Worm (Caenorhabditis elegans) whole organism, late embryonic: ENCODE data around the gene nep-21.

Experiments used
- ceh-9 ChIP-seq: sonication (generic microtip); optimal IDR thresholded peaks from 2 replicates; lab custom pipeline; 2016; ENCODE audit warnings: mild to moderate bottlenecking, missing genetic modification characterization, inconsistent platforms, missing compliant biosample characterization
- fkh-10 ChIP-seq: fragments of 150-350 bp; optimal IDR thresholded peaks from 2 replicates; lab custom pipeline; 2014; ENCODE audit warnings: missing biosample characterization, missing genetic modification reagents, missing genetic modification characterization
- pat-9 ChIP-seq: fragments of 200-800 bp; sonication (Bioruptor generic); optimal IDR thresholded peaks from 2 replicates; lab custom pipeline; 2018; ENCODE audit warnings: mild to moderate bottlenecking, missing genetic modification characterization, moderate library complexity, missing compliant biosample characterization
- tbx-7 ChIP-seq: sonication (generic microtip); optimal IDR thresholded peaks from 2 replicates; lab custom pipeline; 2016; ENCODE audit warnings: missing genotype, missing genetic modification characterization, missing compliant biosample characterization

DNA sequence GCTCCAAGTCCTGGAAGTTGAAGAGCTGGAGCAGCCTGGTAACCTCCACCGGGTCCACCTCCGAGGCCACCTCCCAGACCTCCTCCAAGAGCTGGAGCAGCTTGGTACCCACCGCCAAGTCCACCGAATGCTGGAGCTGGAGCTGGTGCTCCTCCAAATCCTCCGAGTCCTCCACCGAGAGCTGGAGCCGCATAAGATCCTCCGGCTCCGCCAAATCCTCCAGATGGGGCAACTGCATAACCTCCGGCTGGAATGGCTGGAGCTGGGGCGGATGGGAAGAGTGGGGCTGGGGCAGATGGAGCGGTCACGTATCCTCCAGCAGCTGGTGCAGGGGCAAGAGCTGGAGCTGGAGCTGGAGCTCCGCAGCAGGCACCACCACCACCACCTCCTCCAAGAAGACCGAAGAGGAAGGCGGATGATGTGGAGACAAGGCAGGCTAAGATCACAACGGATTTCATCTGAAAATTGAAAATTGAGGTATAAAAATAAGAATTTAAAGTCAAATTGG lies 14.5 kb upstream of the nep-21 start, which contains the start of gene K02E11.10:
- TF ChIP-seq pat-9 (tag; lab: Kevin White, UChicago) = no peak
- no peak for TF ChIP-seq fkh-10 (GFP tag; lab: Kevin White, UChicago)
- TF ChIP-seq tbx-7 = no peak
- no peak for TF ChIP-seq ceh-9 (tag; lab: Kevin White, UChicago)
